Worm (Caenorhabditis elegans): ENCODE measurements around the gene acc-1.

ce11 chrIV:9667084-9667483 is 9.2 kb downstream of the acc-1 start:
- TF ChIP-seq elt-3 (tag; optimal IDR thresholded peaks at IDR 0.05) (no peak), dmd-4 (tag; optimal IDR thresholded peaks at IDR 0.05) (no peak), nhr-11 (tag; optimal IDR thresholded peaks at IDR 0.05) (no peak)

Measured in whole organism, L2 larva.